Fruit fly (Drosophila melanogaster): Measurements from ENCODE around the gene Ser.
A peak's percentile ranks its signal among the peaks of the same experiment; 100 is the strongest.

Ser gene

DNA sequence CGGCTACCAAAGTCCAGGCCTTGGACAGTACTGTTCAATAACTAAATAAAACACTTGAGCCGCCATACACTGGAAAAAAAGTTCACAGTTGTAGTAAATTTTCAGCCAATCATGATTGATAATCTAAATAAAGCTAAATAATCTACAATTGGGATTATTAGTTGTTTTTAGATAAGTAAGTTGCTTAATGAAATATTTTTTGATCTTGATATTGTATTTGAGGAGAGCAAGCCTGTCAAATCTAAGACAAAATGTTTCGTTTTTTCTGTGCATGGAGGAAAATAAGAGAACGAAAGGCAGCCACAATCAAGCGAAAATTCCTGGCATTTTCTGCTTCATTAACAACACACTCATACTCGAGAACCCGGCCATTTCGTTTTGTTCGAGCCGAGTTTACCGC, 22.9 kb downstream of the Ser start:
- TF ChIP-seq CG8478 (optimal IDR thresholded peaks at IDR 0.05) (no peak), pan (optimal IDR thresholded peaks at IDR 0.05) (no peak), Dll (optimal IDR thresholded peaks at IDR 0.05) (no peak), EcR (GFP tag; optimal IDR thresholded peaks at IDR 0.05) (no peak), psq (optimal IDR thresholded peaks at IDR 0.05) (no peak), usp (GFP tag; optimal IDR thresholded peaks at IDR 0.05) (no peak)

DNA sequence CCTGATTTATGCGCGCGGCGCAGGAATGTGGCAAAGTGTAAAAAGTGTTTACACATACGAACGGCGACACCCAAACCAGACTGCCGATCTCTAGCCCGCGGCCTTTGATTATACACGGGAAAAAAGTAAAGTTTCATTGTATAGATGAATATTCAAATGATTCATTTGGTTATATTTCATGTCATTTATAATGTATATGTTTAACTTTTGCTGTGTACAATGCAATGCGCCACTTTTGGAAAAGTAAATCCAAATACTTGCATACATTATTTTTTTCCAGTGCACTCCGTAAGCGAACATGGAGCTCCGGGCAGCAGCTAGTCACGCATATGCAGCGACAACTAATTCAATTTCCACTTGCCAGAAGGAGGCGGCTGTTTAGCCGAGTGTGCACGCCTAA, 26.7 kb downstream of the Ser start:
- TF ChIP-seq usp (GFP tag; optimal IDR thresholded peaks at IDR 0.05) (no peak), psq (optimal IDR thresholded peaks at IDR 0.05) (no peak), Dll (optimal IDR thresholded peaks at IDR 0.05) (no peak), EcR (GFP tag; optimal IDR thresholded peaks at IDR 0.05) (no peak), pan (optimal IDR thresholded peaks at IDR 0.05) (no peak), CG8478 (optimal IDR thresholded peaks at IDR 0.05) (no peak)

DNA sequence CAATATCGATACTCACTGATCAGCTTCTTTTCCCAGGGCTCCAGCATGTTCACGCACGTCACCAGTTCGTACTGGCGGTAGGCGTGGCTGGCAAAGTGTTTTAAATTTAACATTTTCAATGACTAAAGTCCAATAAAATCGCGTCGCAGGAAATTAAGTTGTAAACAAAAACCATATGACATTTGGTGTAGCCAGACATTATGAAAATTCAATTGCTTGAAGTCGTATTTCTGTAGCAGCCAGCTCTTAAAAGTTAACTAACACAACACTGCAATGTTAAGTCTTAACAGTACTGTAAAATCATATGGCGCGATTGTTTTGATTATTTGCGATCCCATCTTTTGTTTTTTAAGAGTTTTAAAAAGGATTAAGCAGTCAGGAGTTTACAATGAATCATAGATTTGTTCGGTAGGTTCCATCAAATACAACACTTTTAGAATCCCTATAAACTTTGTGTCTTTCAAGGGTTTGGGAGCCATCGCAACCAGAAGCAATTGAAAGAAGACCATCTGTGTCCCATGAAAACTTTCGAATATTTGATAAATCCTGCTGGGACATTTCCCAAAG, 28.6 kb downstream of the Ser start, which contains the start of the genes CG34293 and spn-D:
TSS of gene CG34293 (minus strand) at position 160 of the 567 bp plus-strand sequence.
TSS of gene spn-D (plus strand) at position 301 of the 567 bp plus-strand sequence.
- TF ChIP-seq CG8478 (optimal IDR thresholded peaks at IDR 0.05), result no peak
- TF ChIP-seq usp (GFP tag; optimal IDR thresholded peaks at IDR 0.05), result no peak
- no peak for TF ChIP-seq psq (optimal IDR thresholded peaks at IDR 0.05)
- no peak for TF ChIP-seq pan (optimal IDR thresholded peaks at IDR 0.05)
- no peak for TF ChIP-seq EcR (GFP tag; optimal IDR thresholded peaks at IDR 0.05)
- no peak for TF ChIP-seq Dll (optimal IDR thresholded peaks at IDR 0.05)

DNA sequence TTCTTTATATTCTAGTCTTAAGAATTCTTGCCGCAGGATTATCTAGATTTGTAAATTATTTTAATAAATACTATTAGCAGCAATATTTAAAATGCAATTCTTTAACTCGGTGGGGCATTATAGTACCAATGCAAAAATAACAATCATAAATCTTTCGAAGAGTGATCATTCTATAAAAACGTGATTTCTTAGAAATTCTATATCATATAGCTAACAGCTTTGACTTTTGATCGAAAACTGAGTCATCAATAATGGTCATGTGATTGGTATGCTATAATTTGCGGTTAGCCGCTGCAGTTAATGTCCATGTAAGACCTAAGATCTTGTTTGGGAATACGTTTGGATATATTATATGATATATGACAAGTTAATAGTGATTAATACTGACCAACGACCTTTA, 31.2 kb downstream of the Ser start, which contains the start of gene ppk31:
TSS of gene ppk31 (plus strand) at position 301 of the 400 bp plus-strand sequence.
- no peak for TF ChIP-seq usp (GFP tag; optimal IDR thresholded peaks at IDR 0.05)
- no peak for TF ChIP-seq EcR (GFP tag; optimal IDR thresholded peaks at IDR 0.05)
- TF ChIP-seq psq (optimal IDR thresholded peaks at IDR 0.05), result no peak
- TF ChIP-seq Dll (optimal IDR thresholded peaks at IDR 0.05), result no peak
- TF ChIP-seq CG8478 (optimal IDR thresholded peaks at IDR 0.05), result no peak
- TF ChIP-seq pan (optimal IDR thresholded peaks at IDR 0.05), result no peak

DNA sequence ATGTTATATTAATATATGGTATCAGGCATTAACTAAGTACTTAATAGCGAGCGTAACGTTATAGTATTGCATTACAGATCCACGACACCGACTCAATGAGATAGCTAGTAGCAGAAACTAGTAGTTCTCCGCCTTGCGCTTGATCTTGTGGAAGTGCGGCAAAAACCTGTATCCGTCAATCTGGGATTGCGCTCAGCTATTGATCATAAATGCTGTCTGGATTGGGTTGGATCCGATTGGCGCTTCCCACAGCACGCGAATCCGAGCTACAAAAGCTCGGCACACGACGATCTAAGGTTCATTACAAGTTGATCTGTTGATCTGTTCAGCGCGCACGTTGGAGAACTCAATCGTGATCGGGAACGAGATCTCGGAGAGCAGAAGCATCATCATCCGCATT, 33.2 kb downstream of the Ser start, which contains the start of gene CG5909:
TSS of gene CG5909 (plus strand) at position 301 of the 400 bp plus-strand sequence.
- no peak for TF ChIP-seq CG8478 (optimal IDR thresholded peaks at IDR 0.05)

DNA sequence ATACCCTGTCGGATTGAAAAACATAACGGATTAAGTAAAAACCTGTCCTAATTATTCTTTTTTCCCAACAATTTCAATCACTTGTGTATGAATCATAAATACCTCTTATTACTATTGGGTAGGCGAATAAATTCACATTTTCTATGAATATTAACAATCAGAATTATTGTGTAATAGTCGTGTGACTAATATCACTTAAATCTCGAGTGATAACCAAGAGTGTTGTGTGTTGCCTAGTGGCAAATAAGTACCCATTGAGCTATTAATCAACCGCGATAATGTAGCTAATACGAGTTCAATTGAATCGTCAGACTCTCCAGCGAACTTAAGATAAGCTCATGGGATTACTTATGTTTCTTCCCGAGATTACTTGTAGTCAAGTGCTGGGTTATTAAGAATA, 34.2 kb downstream of the Ser start:
- TF ChIP-seq EcR (GFP tag; optimal IDR thresholded peaks at IDR 0.05) (no peak), pan (optimal IDR thresholded peaks at IDR 0.05) (no peak), usp (GFP tag; optimal IDR thresholded peaks at IDR 0.05) (no peak), psq (optimal IDR thresholded peaks at IDR 0.05) (no peak), Dll (optimal IDR thresholded peaks at IDR 0.05) (no peak), CG8478 (optimal IDR thresholded peaks at IDR 0.05) (no peak)

DNA sequence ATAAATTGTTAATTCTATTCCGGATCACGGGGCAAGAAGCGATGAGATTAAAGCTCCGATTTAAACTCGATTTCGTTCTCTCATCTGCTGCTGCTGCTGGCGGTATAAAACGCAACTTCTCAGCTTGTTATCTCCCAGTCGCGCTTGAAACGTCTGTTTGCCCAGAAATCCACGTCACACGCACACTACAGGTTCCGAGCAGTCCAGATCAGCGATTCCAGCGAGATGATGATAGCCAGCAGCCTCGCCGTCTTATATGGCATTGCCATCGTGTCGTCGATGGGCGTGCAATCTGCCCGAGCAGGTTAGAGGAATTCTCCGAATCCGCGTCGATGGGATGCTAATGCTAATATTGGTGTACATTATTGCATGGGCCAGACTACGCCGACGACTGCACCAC, 36.3 kb downstream of the Ser start, which contains the start of gene grass:
TSS of gene grass (plus strand) at position 135 of the 400 bp plus-strand sequence.
- TF ChIP-seq psq (optimal IDR thresholded peaks at IDR 0.05), result no peak
- no peak for TF ChIP-seq EcR (GFP tag; optimal IDR thresholded peaks at IDR 0.05)
- TF ChIP-seq CG8478 (optimal IDR thresholded peaks at IDR 0.05), result no peak
- no peak for TF ChIP-seq pan (optimal IDR thresholded peaks at IDR 0.05)
- TF ChIP-seq Dll (optimal IDR thresholded peaks at IDR 0.05), result no peak
- no peak for TF ChIP-seq usp (GFP tag; optimal IDR thresholded peaks at IDR 0.05)

DNA sequence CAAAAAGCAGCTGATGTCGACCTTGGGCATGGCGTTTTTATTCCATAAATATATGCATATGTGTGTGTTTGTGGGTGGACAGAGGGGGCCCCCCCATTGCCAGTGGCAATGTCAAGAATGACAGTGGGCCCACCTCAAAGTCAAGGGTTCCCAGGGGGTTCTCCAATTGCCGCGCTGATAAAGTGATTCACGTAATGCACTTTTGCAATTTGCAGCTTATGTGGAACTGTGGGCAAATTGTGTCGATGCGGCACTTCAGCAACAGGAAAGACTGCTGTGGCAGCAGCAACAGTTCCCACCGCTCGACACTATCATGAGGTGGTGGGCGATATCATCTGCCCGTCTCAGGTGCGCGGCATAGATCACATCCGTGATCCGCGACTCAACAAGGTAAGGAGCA, 40.1 kb downstream of the Ser start:
- TF ChIP-seq usp (GFP tag; optimal IDR thresholded peaks at IDR 0.05) (no peak), EcR (GFP tag; optimal IDR thresholded peaks at IDR 0.05) (no peak), CG8478 (optimal IDR thresholded peaks at IDR 0.05) (no peak), pan (optimal IDR thresholded peaks at IDR 0.05) (no peak), Dll (optimal IDR thresholded peaks at IDR 0.05) (no peak), psq (optimal IDR thresholded peaks at IDR 0.05) (no peak)

DNA sequence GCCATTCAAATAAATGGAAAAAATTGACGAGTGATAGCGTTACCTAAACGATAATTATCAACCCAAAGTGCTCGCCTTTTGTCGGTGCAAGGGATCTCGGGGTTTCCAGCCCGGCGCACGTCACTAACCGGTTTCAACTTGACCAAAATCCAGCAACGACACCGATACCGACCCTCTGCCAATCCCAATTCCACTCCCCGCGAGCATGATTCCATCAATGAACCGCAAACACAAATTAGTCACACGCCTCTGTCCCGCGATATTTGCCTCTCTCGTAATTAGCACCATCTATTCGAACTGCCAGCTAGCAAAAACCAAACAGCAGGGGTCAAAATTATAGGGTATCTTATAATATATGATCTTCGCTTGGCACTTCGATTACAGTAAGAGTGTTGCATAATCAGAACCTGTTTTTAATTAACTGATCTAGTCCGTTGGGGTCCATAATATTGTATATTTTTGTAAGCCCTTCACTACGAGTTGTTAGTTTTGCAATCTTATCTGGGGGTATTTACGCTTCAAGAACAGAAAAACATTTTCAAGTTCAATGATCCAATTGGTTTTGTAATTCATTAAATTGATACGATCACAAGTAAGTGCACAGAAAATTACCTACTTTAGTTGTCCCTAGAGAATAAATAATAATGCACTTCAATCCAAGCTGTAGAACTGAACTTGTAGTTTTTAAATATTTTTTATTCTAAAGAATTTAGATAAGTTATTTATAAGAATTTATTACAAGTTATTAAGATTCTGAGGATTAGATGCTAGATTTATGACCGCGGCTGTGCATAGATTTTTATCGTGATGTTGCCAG, 40.8 kb downstream of the Ser start:
- no peak for TF ChIP-seq pan (optimal IDR thresholded peaks at IDR 0.05)
- no peak for TF ChIP-seq psq (optimal IDR thresholded peaks at IDR 0.05)
- no peak for TF ChIP-seq Dll (optimal IDR thresholded peaks at IDR 0.05)
- no peak for TF ChIP-seq CG8478 (optimal IDR thresholded peaks at IDR 0.05)
- no peak for TF ChIP-seq usp (GFP tag; optimal IDR thresholded peaks at IDR 0.05)
- TF ChIP-seq EcR (GFP tag; optimal IDR thresholded peaks at IDR 0.05), result no peak

DNA sequence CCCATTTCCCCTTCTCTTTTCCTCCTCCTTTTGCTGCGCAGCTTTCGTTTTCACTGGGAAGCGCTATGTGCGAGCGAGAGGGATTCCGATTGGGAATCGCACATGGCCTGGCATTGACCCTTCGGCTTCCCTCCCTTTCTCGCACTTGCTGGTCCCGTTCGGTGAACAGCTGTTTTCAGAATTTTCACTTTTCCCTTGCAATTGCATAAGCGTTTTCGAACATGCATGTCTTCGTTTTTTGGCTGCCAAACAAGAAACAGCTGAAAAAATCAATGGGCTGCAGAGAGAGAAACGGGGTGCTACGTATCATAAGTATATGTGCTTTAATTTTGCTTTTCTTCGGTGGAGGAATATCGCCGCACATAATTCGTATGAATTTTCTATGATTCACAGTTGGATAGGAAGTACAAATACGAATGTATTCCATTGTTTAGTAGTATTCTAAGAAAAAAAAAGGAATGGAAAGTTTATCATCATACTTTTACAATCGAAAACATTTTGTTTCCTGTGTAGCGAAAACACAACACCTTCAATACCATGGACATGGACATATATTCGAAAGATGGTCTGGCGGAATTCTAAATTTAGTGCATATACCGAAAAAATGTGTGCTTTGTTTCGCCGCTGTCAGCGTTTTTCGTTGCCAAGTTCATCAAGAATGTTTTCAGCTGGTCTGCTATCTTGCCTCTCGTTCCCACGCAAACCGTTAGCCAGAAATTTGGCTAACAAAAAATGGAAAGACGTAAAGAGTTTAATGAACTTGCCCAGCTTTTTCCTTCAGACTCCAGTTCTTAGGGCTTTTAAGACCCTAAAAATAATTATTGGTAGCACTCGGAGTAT, 41.7 kb downstream of the Ser start:
- no peak for TF ChIP-seq usp (GFP tag; optimal IDR thresholded peaks at IDR 0.05)
- TF ChIP-seq psq (optimal IDR thresholded peaks at IDR 0.05), result no peak
- TF ChIP-seq EcR (GFP tag; optimal IDR thresholded peaks at IDR 0.05), result no peak
- peak; percentile 47 for TF ChIP-seq pan (optimal IDR thresholded peaks at IDR 0.05)
- no peak for TF ChIP-seq Dll (optimal IDR thresholded peaks at IDR 0.05)

DNA sequence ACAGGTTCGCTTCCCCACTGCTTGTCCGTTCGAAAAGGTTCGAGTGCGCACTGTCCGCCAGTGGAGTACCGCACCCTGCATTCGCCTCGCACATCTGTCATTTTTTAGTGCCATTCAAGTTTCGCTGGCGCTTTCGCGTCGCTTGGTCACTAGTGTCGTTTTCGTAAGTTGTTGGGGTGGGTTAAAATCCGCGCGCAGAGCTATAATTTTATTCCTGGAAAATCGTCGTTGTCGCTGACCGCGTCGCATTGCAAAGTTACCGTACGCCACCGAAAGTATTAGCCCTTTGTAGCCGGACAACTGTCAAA, 42.6 kb downstream of the Ser start, which contains the start of gene Men-b:
TSS of gene Men-b (plus strand) at position 147 of the 308 bp plus-strand sequence.
- no peak for TF ChIP-seq CG8478 (optimal IDR thresholded peaks at IDR 0.05)
- no peak for TF ChIP-seq pan (optimal IDR thresholded peaks at IDR 0.05)
- no peak for TF ChIP-seq psq (optimal IDR thresholded peaks at IDR 0.05)
- no peak for TF ChIP-seq Dll (optimal IDR thresholded peaks at IDR 0.05)
- TF ChIP-seq EcR (GFP tag; optimal IDR thresholded peaks at IDR 0.05), result no peak
- TF ChIP-seq usp (GFP tag; optimal IDR thresholded peaks at IDR 0.05), result no peak
